Worm (Caenorhabditis elegans) whole organism, L4 larva: ENCODE measurements around the gene unc-39.

ENCODE experiments used
- skn-1 ChIP-seq: fragments of 150-350 bp; optimal IDR thresholded peaks from 2 replicates; lab custom pipeline; 2014; ENCODE audit warnings: missing biosample characterization, missing genetic modification characterization
- snpc-4 ChIP-seq: fragments of 150-350 bp; optimal IDR thresholded peaks from 2 replicates; lab custom pipeline; 2014; ENCODE audit warnings: missing biosample characterization, missing genetic modification characterization

DNA sequence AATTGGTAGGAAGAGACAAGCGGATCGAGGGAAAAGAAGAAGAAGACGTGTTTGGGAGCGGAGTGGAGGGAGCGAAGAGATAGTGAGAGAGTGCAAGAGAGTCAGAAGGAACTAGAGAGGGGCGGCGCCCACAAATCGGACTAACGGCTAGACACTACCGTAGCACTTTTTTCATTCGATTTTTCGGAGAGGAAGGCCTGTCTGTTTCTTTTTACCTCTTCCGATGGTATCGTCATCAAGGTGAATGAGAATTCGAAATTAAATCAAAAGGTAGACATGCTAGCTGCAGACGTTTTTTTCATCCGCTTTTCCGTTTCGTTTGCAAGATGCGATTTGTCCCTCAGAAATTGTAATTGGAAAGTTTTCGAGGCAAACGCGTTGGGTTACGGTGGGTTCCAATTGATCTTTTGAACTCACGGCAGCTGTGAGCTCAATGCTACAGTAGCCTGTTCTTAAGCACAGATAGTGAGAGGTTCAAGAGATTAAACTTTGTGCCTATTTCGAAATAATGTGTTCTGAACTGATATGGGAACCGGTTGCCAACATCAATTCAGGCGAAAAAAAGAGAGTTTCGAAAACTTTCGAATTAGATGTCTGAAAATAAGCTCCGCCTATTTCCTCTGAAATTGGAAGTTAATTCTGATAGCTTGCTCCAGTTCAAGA lies 8.2 kb upstream of the unc-39 start:
- no peak for TF ChIP-seq skn-1 (tag; lab: Kevin White, UChicago)
- no peak for TF ChIP-seq snpc-4 (tag; lab: Kevin White, UChicago)
